Worm (Caenorhabditis elegans) whole organism, L4/young adult: Measurements from ENCODE around the gene gmeb-1.

ENCODE experiments used
- dao-5 ChIP-seq: sonication (generic microtip); optimal IDR thresholded peaks from 2 replicates; lab custom pipeline; 2016; ENCODE audit warnings: missing genotype, missing genetic modification characterization, moderate library complexity, missing compliant biosample characterization
- him-1 ChIP-seq: sonication (generic microtip); optimal IDR thresholded peaks from 2 replicates; lab custom pipeline; 2016; ENCODE audit warnings: missing genotype, missing genetic modification reagents, missing genetic modification characterization, missing compliant biosample characterization

ce11 chrII:60049-60448 is 40.7 kb downstream of the gmeb-1 start:
- TF ChIP-seq him-1 (tag; lab: Kevin White, UChicago) (no peak), dao-5 (tag; lab: Kevin White, UChicago) (no peak)
